Fruit fly (Drosophila melanogaster): Measurements from ENCODE around the gene CG6028.

DNA sequence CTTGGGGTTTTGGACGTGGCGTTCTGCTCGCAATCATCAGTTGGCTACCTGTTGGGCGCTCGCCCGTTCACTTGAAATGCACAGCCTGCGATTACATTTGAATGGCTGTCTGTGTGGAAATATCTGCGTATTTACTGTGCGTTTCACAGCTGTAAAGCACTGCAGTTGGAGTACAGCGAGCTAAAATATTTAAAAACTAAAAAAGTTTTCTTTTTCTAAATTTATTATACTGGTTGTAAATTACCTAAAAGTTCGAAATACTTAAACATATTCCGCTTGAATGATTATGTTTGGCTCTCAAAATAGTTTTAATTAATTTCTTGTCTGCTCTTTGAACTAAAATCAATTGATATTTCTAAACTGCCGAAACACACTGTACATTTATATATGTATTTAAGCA lies 20.9 kb upstream of the CG6028 start:
- no peak for TF ChIP-seq psq (optimal IDR thresholded peaks at IDR 0.05)
- TF ChIP-seq pan (optimal IDR thresholded peaks at IDR 0.05): no peak
- TF ChIP-seq usp (GFP tag; optimal IDR thresholded peaks at IDR 0.05): no peak
- no peak for TF ChIP-seq CG8478 (optimal IDR thresholded peaks at IDR 0.05)

Measured in whole organism.